Fruit fly (Drosophila melanogaster): ENCODE measurements around the gene CG31495.

- TF ChIP-seq CTCF (optimal IDR thresholded peaks at IDR 0.05) (no peak), CG8478 (optimal IDR thresholded peaks at IDR 0.05) (no peak)
Measured at dm6 chr3R:13875438-13875861, 35.7 kb upstream of the CG31495 start.
